Worm (Caenorhabditis elegans): Measurements from ENCODE around the gene spp-16.

DNA sequence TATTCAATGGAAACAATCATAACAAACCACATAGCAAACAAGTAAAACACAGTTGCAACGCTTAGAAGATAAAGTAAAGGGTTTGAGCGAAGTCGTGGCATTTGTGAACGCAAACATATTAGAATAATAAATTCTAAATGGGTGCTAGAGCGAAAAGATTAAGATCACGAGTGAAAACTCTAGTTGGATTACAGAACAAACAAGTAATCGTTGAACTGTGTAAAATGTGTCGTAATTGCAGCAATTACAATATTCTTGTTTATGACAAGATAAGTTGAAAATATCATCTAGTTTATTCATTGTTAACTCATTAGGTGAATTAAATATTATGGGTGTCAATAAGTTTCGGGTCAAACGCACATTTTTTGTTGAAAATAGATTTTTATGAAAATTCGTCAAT is 1.6 kb upstream of the spp-16 start, which contains the start of gene F32D8.8:
- no peak for TF ChIP-seq ceh-82 (tag; optimal IDR thresholded peaks at IDR 0.05)
- TF ChIP-seq ztf-1 (GFP tag; conservative IDR thresholded peaks at IDR 0.05) = no peak
- TF ChIP-seq C34F6.9 (tag; optimal IDR thresholded peaks at IDR 0.05) = no peak
